Fruit fly (Drosophila melanogaster) whole organism, prepupa: ENCODE results near the gene Jhbp16.

Experiments used
- CG10631 ChIP-seq: fragments of 200-800 bp; sonication (Bioruptor generic); optimal IDR thresholded peaks from 2 replicates; lab custom pipeline; 2016; ENCODE audit warnings: missing biosample characterization, missing genetic modification characterization
- CG10669 ChIP-seq: fragments of 200-800 bp; sonication (Bioruptor generic); optimal IDR thresholded peaks from 3 replicates; lab custom pipeline; 2018; ENCODE audit warnings: missing biosample characterization, mild to moderate bottlenecking, missing genetic modification characterization, moderate library complexity
- CG11294 ChIP-seq: fragments of 200-800 bp; sonication (Bioruptor generic); IDR thresholded peaks from 2 replicates; pipeline ENCODE4 v1.3.6; 2022; ENCODE audit warnings: missing biosample characterization, missing genetic modification characterization
- CG11902 ChIP-seq: fragments of 200-800 bp; sonication (Bioruptor generic); optimal IDR thresholded peaks from 3 replicates; lab custom pipeline; 2016; ENCODE audit warnings: missing biosample characterization, missing genetic modification characterization
- CG15336 ChIP-seq: fragments of 200-800 bp; sonication (Bioruptor generic); IDR thresholded peaks from 2 replicates; pipeline ENCODE4 v1.3.6; 2022; ENCODE audit warnings: missing biosample characterization, missing genetic modification characterization
- CG1621 ChIP-seq: fragments of 200-800 bp; sonication (Bioruptor generic); optimal IDR thresholded peaks from 3 replicates; lab custom pipeline; 2018; ENCODE audit warnings: missing biosample characterization, mild to moderate bottlenecking, missing genetic modification characterization
- CG16779 ChIP-seq: fragments of 200-800 bp; sonication (Bioruptor generic); optimal IDR thresholded peaks from 3 replicates; lab custom pipeline; 2017; ENCODE audit warnings: missing biosample characterization, mild to moderate bottlenecking, missing genetic modification characterization
- CG3032 ChIP-seq: fragments of 200-800 bp; optimal IDR thresholded peaks from 2 replicates; lab custom pipeline; 2019; ENCODE audit warnings: missing biosample characterization, mild to moderate bottlenecking, missing genetic modification characterization, moderate library complexity
- CG31627 ChIP-seq: fragments of 200-800 bp; sonication (Bioruptor generic); optimal IDR thresholded peaks from 3 replicates; lab custom pipeline; 2016; ENCODE audit warnings: missing biosample characterization, missing genetic modification characterization
- CG32006 ChIP-seq: fragments of 200-800 bp; sonication (Bioruptor generic); optimal IDR thresholded peaks from 3 replicates; lab custom pipeline; 2017; ENCODE audit warnings: missing biosample characterization, mild to moderate bottlenecking, missing genetic modification characterization
- CG3919 ChIP-seq: fragments of 200-800 bp; sonication (Bioruptor generic); optimal IDR thresholded peaks from 3 replicates; lab custom pipeline; 2016; ENCODE audit warnings: missing biosample characterization, missing genetic modification characterization
- CG6163 ChIP-seq: fragments of 200-800 bp; sonication (Bioruptor generic); IDR thresholded peaks from 3 replicates; pipeline ENCODE4 v1.3.6; 2022; ENCODE audit warnings: missing biosample characterization, missing genetic modification characterization
- CG6276 ChIP-seq: fragments of 200-800 bp; sonication (Bioruptor generic); optimal IDR thresholded peaks from 2 replicates; lab custom pipeline; 2017; ENCODE audit warnings: missing biosample characterization, mild to moderate bottlenecking, missing genetic modification characterization
- CG6792 ChIP-seq: fragments of 200-800 bp; sonication (Bioruptor generic); optimal IDR thresholded peaks from 3 replicates; lab custom pipeline; 2016; ENCODE audit warnings: missing biosample characterization, missing genetic modification characterization
- CG6808 ChIP-seq: fragments of 200-800 bp; sonication (Bioruptor generic); optimal IDR thresholded peaks from 3 replicates; lab custom pipeline; 2017; ENCODE audit warnings: missing biosample characterization, missing genetic modification characterization, mild to moderate bottlenecking, moderate library complexity, missing genetic modification reagents
- CG6854 ChIP-seq: fragments of 200-800 bp; sonication (Bioruptor generic); optimal IDR thresholded peaks from 2 replicates; lab custom pipeline; 2017; ENCODE audit warnings: missing biosample characterization, mild to moderate bottlenecking, missing genetic modification characterization
- CG7368 ChIP-seq: fragments of 200-800 bp; sonication (Bioruptor generic); optimal IDR thresholded peaks from 3 replicates; lab custom pipeline; 2016; ENCODE audit warnings: missing biosample characterization, missing genetic modification characterization
- CG8119 ChIP-seq: fragments of 200-800 bp; sonication (Bioruptor generic); IDR thresholded peaks from 3 replicates; pipeline ENCODE4 v1.3.6; 2022; ENCODE audit warnings: missing biosample characterization, missing genetic modification characterization
- CG8632 ChIP-seq: fragments of 200-800 bp; sonication (Bioruptor generic); optimal IDR thresholded peaks from 3 replicates; lab custom pipeline; 2016; ENCODE audit warnings: missing biosample characterization, missing genetic modification characterization
- CG9139 ChIP-seq: fragments of 200-800 bp; sonication (Bioruptor generic); optimal IDR thresholded peaks from 3 replicates; lab custom pipeline; 2017; ENCODE audit warnings: missing biosample characterization, mild to moderate bottlenecking, missing genetic modification characterization
- Eip75B ChIP-seq: fragments of 200-800 bp; sonication (Bioruptor generic); optimal IDR thresholded peaks from 3 replicates; lab custom pipeline; 2016; ENCODE audit warnings: missing biosample characterization, missing genetic modification characterization
- Eip78C ChIP-seq: fragments of 200-800 bp; sonication (Bioruptor generic); peaks from one replicate; lab custom pipeline; 2016; ENCODE audit warnings: missing biosample characterization, missing genetic modification characterization
- Eip93F ChIP-seq: fragments of 200-800 bp; sonication (Bioruptor generic); optimal IDR thresholded peaks from 2 replicates; lab custom pipeline; 2016; ENCODE audit warnings: missing biosample characterization, mild to moderate bottlenecking, missing genetic modification characterization
- Ets96B ChIP-seq: fragments of 200-800 bp; optimal IDR thresholded peaks from 2 replicates; lab custom pipeline; 2019; ENCODE audit warnings: missing biosample characterization, mild to moderate bottlenecking, missing genetic modification characterization, moderate library complexity
- Gug ChIP-seq: fragments of 200-800 bp; sonication (Bioruptor generic); IDR thresholded peaks from 2 replicates; pipeline ENCODE4 v1.3.6; 2022; ENCODE audit warnings: missing biosample characterization, missing genetic modification characterization
- Hr38 ChIP-seq: sonication (Bioruptor generic); optimal IDR thresholded peaks from 2 replicates; lab custom pipeline; 2016; ENCODE audit warnings: missing biosample characterization, missing genetic modification characterization
- Hr39 ChIP-seq: fragments of 200-800 bp; sonication (Bioruptor generic); optimal IDR thresholded peaks from 2 replicates; lab custom pipeline; 2016; ENCODE audit warnings: missing biosample characterization, missing genetic modification characterization
- Hr4 ChIP-seq: fragments of 200-800 bp; sonication (Bioruptor generic); optimal IDR thresholded peaks from 3 replicates; lab custom pipeline; 2016; ENCODE audit warnings: missing biosample characterization, missing genetic modification characterization
- Met ChIP-seq: fragments of 200-800 bp; sonication (Bioruptor generic); optimal IDR thresholded peaks from 3 replicates; lab custom pipeline; 2016; ENCODE audit warnings: missing biosample characterization, missing genetic modification characterization
- OdsH ChIP-seq: fragments of 200-800 bp; sonication (Bioruptor generic); optimal IDR thresholded peaks from 3 replicates; lab custom pipeline; 2016; ENCODE audit warnings: missing biosample characterization, missing genetic modification characterization
- Smox ChIP-seq: fragments of 200-800 bp; sonication (Bioruptor generic); optimal IDR thresholded peaks from 3 replicates; lab custom pipeline; 2016; ENCODE audit warnings: missing biosample characterization, missing genetic modification characterization
- Sox14 ChIP-seq: fragments of 200-800 bp; sonication (Bioruptor generic); optimal IDR thresholded peaks from 3 replicates; lab custom pipeline; 2016; ENCODE audit warnings: missing biosample characterization, missing genetic modification characterization
- Sox15 ChIP-seq: fragments of 200-800 bp; sonication (Bioruptor generic); optimal IDR thresholded peaks from 3 replicates; lab custom pipeline; 2016; ENCODE audit warnings: missing biosample characterization, missing genetic modification characterization
- achi ChIP-seq: fragments of 200-800 bp; sonication (Bioruptor generic); optimal IDR thresholded peaks from 3 replicates; lab custom pipeline; 2016; ENCODE audit warnings: missing biosample characterization, missing genetic modification characterization
- acj6 ChIP-seq: fragments of 200-800 bp; sonication (Bioruptor generic); optimal IDR thresholded peaks from 3 replicates; lab custom pipeline; 2016; ENCODE audit warnings: missing biosample characterization, missing genetic modification characterization
- dac ChIP-seq: fragments of 200-800 bp; sonication (Bioruptor generic); optimal IDR thresholded peaks from 2 replicates; lab custom pipeline; 2017; ENCODE audit warnings: missing biosample characterization, mild to moderate bottlenecking, missing genetic modification characterization
- dsx ChIP-seq: fragments of 200-800 bp; optimal IDR thresholded peaks from 3 replicates; lab custom pipeline; 2019; ENCODE audit warnings: missing biosample characterization, mild to moderate bottlenecking, missing genetic modification characterization, moderate library complexity; ENCODE audit not compliant: poor library complexity, severe bottlenecking
- eg ChIP-seq: fragments of 200-800 bp; sonication (Bioruptor generic); IDR thresholded peaks from 3 replicates; pipeline ENCODE4 v1.3.6; 2022; ENCODE audit warnings: missing biosample characterization, missing genetic modification characterization
- esn ChIP-seq: fragments of 200-800 bp; sonication (Bioruptor generic); optimal IDR thresholded peaks from 2 replicates; lab custom pipeline; 2016; ENCODE audit warnings: missing biosample characterization, mild to moderate bottlenecking, missing genetic modification characterization, moderate library complexity
- fd59A ChIP-seq: fragments of 200-800 bp; sonication (Bioruptor generic); optimal IDR thresholded peaks from 2 replicates; lab custom pipeline; 2017; ENCODE audit warnings: missing biosample characterization, mild to moderate bottlenecking, missing genetic modification characterization, missing genetic modification reagents
- fkh ChIP-seq: fragments of 200-800 bp; sonication (Bioruptor generic); optimal IDR thresholded peaks from 3 replicates; lab custom pipeline; 2017; ENCODE audit warnings: missing biosample characterization, mild to moderate bottlenecking, missing genetic modification characterization, moderate library complexity
- lz ChIP-seq: fragments of 200-800 bp; sonication (Bioruptor generic); optimal IDR thresholded peaks from 3 replicates; lab custom pipeline; 2016; ENCODE audit warnings: missing biosample characterization, missing genetic modification characterization
- net ChIP-seq: fragments of 200-800 bp; sonication (Bioruptor generic); optimal IDR thresholded peaks from 3 replicates; lab custom pipeline; 2016; ENCODE audit warnings: missing biosample characterization, missing genetic modification characterization
- salr ChIP-seq, 2 experiments: fragments of 200-800 bp; sonication (Bioruptor generic); optimal IDR thresholded peaks; 3 replicates each; lab custom pipeline; 2016 to 2018; ENCODE audit warnings: missing biosample characterization in 2 of 2, missing genetic modification characterization in 2 of 2, mild to moderate bottlenecking in 1 of 2
- spab ChIP-seq: fragments of 200-800 bp; sonication (Bioruptor generic); optimal IDR thresholded peaks from 2 replicates; lab custom pipeline; 2017; ENCODE audit warnings: missing biosample characterization, mild to moderate bottlenecking, missing genetic modification characterization, missing genetic modification reagents
- ss ChIP-seq, 2 experiments: fragments of 200-800 bp; sonication (Bioruptor generic); optimal IDR thresholded peaks; 2 replicates in 1 of 2; 3 replicates in 1 of 2; lab custom pipeline; 2017 to 2018; ENCODE audit warnings: mild to moderate bottlenecking in 2 of 2, missing biosample characterization in 2 of 2, missing genetic modification characterization in 2 of 2, moderate library complexity in 1 of 2
- svp ChIP-seq: fragments of 200-800 bp; sonication (Bioruptor generic); peaks from one replicate; lab custom pipeline; 2016; ENCODE audit warnings: missing biosample characterization, missing genetic modification characterization

Gene Jhbp16

DNA sequence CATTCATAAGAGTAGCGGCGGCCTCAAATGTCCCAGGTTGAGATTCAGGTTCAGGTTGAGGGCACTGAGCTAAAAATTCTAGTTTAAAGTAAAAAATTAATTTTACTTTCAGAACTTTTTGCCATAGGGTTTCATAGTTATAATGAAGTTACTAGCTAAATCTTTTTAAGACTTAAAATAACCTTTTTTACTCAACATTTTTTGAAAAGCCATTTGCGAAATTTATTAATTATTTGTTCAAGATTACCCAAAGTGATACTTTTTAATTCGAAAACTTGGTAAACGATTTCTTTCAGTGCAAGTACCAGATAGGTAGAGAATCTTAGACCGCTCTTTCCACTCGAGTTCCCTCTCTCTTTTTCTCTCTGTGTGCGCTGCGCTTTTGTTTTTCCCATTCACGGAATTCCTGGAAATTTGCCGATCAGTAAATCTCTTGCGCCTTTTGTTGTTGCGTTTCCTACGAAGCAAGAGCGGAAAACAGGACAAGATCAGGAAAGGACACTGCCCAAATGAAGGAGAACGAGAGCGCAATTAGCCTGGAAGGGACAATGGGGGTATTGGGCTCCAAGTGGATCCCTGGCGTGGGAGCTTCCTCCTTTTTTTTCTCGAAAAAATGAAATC is 22.6 kb upstream of the Jhbp16 start (continued):
- TF ChIP-seq ss (GFP tag; optimal IDR thresholded peaks at IDR 0.05; lab: Kevin White, UChicago) (peak; percentile 92 to 94), CG8119 (peak; percentile 84), CG6276 (peak; percentile 56), CG8632 (GFP tag; lab: Kevin White, UChicago) (peak; percentile 86), Ets96B (tag; lab: Kevin White, UChicago) (peak; percentile 92), esn (peak; percentile 92), Hr39 (GFP tag; lab: Kevin White, UChicago) (peak; percentile 79), Sox15 (GFP tag; lab: Kevin White, UChicago) (peak; percentile 74), CG3919 (GFP tag; lab: Kevin White, UChicago) (peak; percentile 93)

DNA sequence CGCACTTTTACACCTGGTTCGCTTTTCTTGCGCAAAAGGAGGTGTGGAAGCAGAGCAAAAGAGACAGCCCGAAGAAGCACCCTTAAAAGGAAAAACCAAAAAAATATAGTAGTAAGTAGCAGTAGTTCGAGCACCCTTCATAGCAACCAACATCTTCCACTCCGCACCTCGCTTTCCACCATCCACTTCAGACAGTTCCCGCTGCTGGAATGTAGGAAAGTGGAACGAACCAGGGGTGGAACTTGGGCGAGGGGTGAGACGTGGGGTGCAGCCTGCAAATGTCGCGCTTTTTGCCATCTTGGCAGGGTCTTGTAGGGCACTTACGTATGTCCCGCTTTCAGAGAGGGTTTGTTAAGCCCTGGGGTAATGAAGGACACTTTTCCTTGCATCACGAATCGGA is 21.9 kb upstream of the Jhbp16 start:
- TF ChIP-seq dsx: no peak
- TF ChIP-seq CG6163 (GFP tag; lab: Robert Waterston, UW): 0 out of 3 replicates have a peak, but pooled peaks have one; percentile 24
- TF ChIP-seq Eip78C (GFP tag; lab: Kevin White, UChicago): peak; percentile 50
- TF ChIP-seq CG3919 (GFP tag; lab: Kevin White, UChicago): no peak

DNA sequence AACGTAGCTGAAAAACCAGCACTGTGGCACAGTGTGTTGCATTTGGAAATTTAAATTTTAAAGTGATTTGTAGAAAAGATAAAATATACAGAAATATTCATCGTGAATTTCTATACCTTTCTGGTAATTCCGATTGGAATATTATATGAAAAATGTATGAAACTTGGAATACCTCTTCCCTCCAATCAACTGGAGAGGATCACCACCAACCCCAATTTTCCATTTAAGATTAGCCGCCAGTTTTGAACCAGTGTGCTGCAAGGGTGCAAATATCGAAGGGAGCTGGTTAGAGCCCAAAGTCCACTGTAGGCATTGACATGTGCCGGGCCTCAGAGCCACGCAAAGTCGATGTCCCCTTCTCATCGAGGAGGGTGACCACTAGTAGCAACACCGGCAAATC is 21.0 kb upstream of the Jhbp16 start:
- TF ChIP-seq CG11902 (no peak), CG9139 (peak; percentile 1), CG32006 (peak; percentile 51), Hr4 (GFP tag; lab: Kevin White, UChicago) (peak; percentile 13), Met (GFP tag; lab: Kevin White, UChicago) (peak; percentile 50), CG6808 (GFP tag; lab: Kevin White, UChicago) (peak; percentile 41), acj6 (peak; percentile 54), salr (GFP tag; optimal IDR thresholded peaks at IDR 0.05; lab: Kevin White, UChicago) (peak; percentile 23 to 41), CG3032 (tag; lab: Kevin White, UChicago) (peak; percentile 44), spab (GFP tag; lab: Kevin White, UChicago) (peak; percentile 43), CG10631 (peak; percentile 36), CG11294 (GFP tag; lab: Robert Waterston, UW) (no peak), Smox (GFP tag; lab: Kevin White, UChicago) (no peak), Eip93F (GFP tag; lab: Kevin White, UChicago) (no peak), CG6854 (GFP tag; lab: Kevin White, UChicago) (no peak), CG15336 (GFP tag; lab: Robert Waterston, UW) (peak; percentile 38), Eip78C (GFP tag; lab: Kevin White, UChicago) (peak; percentile 65), CG6792 (peak; percentile 18), Gug (GFP tag; lab: Robert Waterston, UW) (no peak), eg (no peak), CG1621 (tag; lab: Kevin White, UChicago) (no peak), svp (GFP tag; lab: Kevin White, UChicago) (peak; percentile 86), Eip75B (GFP tag; lab: Kevin White, UChicago) (peak; percentile 39), ss (GFP tag; optimal IDR thresholded peaks at IDR 0.05; lab: Kevin White, UChicago) (peak; percentile 45 to 50), OdsH (peak; percentile 51), CG6163 (GFP tag; lab: Robert Waterston, UW) (no peak), net (GFP tag; lab: Kevin White, UChicago) (peak; percentile 24), CG7368 (GFP tag; lab: Kevin White, UChicago) (no peak), CG6276 (no peak), lz (peak; percentile 21), CG10669 (GFP tag; lab: Kevin White, UChicago) (peak; percentile 39), CG3919 (GFP tag; lab: Kevin White, UChicago) (peak; percentile 52), Hr39 (GFP tag; lab: Kevin White, UChicago) (peak; percentile 35), Hr38 (GFP tag; lab: Kevin White, UChicago) (no peak), Sox14 (GFP tag; lab: Kevin White, UChicago) (peak; percentile 40), Ets96B (tag; lab: Kevin White, UChicago) (peak; percentile 53), fd59A (GFP tag; lab: Kevin White, UChicago) (peak; percentile 10), CG31627 (GFP tag; lab: Kevin White, UChicago) (peak; percentile 41), achi (GFP tag; lab: Kevin White, UChicago) (peak; percentile 28), CG16779 (no peak), dac (GFP tag; lab: Kevin White, UChicago) (no peak), fkh (GFP tag; lab: Kevin White, UChicago) (no peak)
